Worm (Caenorhabditis elegans): ENCODE measurements around the gene spig-4.

The spig-4 gene

DNA sequence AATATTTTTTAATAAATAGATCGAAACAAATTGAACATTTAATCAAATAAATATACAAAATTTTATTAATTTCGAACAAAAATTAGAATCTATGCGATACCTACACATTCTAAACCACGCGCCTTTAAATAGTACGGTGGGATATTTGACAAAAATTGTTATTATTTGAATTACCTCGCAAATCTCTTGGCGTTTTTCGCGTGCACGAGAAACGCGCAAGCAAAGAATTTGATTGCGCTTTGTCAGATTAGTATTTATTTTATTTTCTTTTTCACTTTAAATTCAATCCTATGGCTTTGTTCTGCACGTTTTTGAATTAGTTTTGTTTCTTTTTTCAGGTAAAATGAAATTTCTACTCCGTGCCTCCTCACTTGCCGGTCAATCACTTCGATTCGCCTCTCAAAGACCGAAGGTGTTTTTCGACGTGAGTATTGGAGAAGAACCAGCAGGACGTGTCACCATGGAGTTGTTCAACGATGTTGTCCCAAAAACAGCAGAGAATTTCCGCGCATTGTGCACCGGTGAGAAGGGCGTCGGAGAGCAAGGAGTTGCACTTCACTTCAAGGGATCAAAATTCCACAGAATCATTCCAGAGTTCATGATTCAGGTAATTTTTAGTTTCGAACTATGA lies 49.2 kb upstream of the spig-4 start, which contains the start of gene cyn-1 (continued):
- TF ChIP-seq atf-7 (tag; optimal IDR thresholded peaks at IDR 0.05) (no peak), tlf-1 (GFP tag; optimal IDR thresholded peaks at IDR 0.05) (no peak), die-1 (tag; optimal IDR thresholded peaks at IDR 0.05) (no peak), Y79H2A.3 (GFP tag; conservative IDR thresholded peaks at IDR 0.05) (0 out of 2 replicates have a peak, but pooled peaks have one; percentile 23), attf-5 (GFP tag; optimal IDR thresholded peaks at IDR 0.05) (peak; percentile 32), mes-4 (tag; optimal IDR thresholded peaks at IDR 0.05) (no peak), ztf-25 (GFP tag; IDR thresholded peaks at IDR 0.05) (no peak), rpc-1 (optimal IDR thresholded peaks at IDR 0.05) (no peak), rpc-1 (tag; optimal IDR thresholded peaks at IDR 0.05) (no peak), ZK185.1 (tag; optimal IDR thresholded peaks at IDR 0.05; ENCODE audit: poor library complexity, severe bottlenecking) (peak; percentile 67), let-526 (GFP tag; IDR thresholded peaks at IDR 0.05) (no peak), athp-1 (tag; optimal IDR thresholded peaks at IDR 0.05) (no peak), ama-1 (optimal IDR thresholded peaks at IDR 0.05) (peak; percentile 20), ama-1 (GFP tag; optimal IDR thresholded peaks at IDR 0.05) (no peak), Y53G8AR.9 (GFP tag; conservative IDR thresholded peaks at IDR 0.05) (peak; percentile 91), ekl-4 (GFP tag; IDR thresholded peaks at IDR 0.05) (peak; percentile 44; the same call in 1 of the 2 replicates), hlh-26 (GFP tag; conservative IDR thresholded peaks at IDR 0.05) (no peak), snpc-1.3 (tag; optimal IDR thresholded peaks at IDR 0.05; ENCODE audit: insufficient read depth) (peak; percentile 79), lag-1 (GFP tag; IDR thresholded peaks at IDR 0.05) (no peak), nhr-120 (GFP tag; IDR thresholded peaks at IDR 0.05) (no peak), Y67H2A.10 (GFP tag; conservative IDR thresholded peaks at IDR 0.05) (no peak), cebp-1 (GFP tag; IDR thresholded peaks at IDR 0.05) (no peak), cebp-1 (tag; optimal IDR thresholded peaks at IDR 0.05) (peak; percentile 72), madf-6 (GFP tag; IDR thresholded peaks at IDR 0.05) (peak; percentile 66), ztf-28 (GFP tag; IDR thresholded peaks at IDR 0.05) (no peak), B0035.1 (tag; optimal IDR thresholded peaks at IDR 0.05) (peak; percentile 12), snpc-1.1 (tag; optimal IDR thresholded peaks at IDR 0.05; ENCODE audit: insufficient read depth) (peak; percentile 43), Y95B8A.8 (GFP tag; IDR thresholded peaks at IDR 0.05) (no peak), ceh-27 (GFP tag; optimal IDR thresholded peaks at IDR 0.05) (no peak), ets-4 (GFP tag; optimal IDR thresholded peaks at IDR 0.05) (no peak), pha-4 (tag; optimal IDR thresholded peaks at IDR 0.05) (no peak), F49E8.2 (tag; optimal IDR thresholded peaks at IDR 0.05; ENCODE audit: insufficient read depth) (no peak), lsl-1 (GFP tag; optimal IDR thresholded peaks at IDR 0.05) (peak; percentile 65), egl-44 (GFP tag; IDR thresholded peaks at IDR 0.05) (no peak), rec-8 (tag; optimal IDR thresholded peaks at IDR 0.05) (no peak), ceh-100 (GFP tag; IDR thresholded peaks at IDR 0.05) (peak; percentile 75), F57C9.4 (tag; optimal IDR thresholded peaks at IDR 0.05) (no peak), Y56A3A.18 (GFP tag; IDR thresholded peaks at IDR 0.05) (peak; percentile 69; the same call in 1 of the 2 replicates), efl-1 (GFP tag; optimal IDR thresholded peaks at IDR 0.05) (peak; percentile 81), ceh-40 (GFP tag; IDR thresholded peaks at IDR 0.05) (no peak), dpff-1 (tag; optimal IDR thresholded peaks at IDR 0.05) (no peak), mcd-1 (GFP tag; IDR thresholded peaks at IDR 0.05) (peak; percentile 82), dox-1 (GFP tag; IDR thresholded peaks at IDR 0.05) (peak; percentile 67), T26A5.8 (tag; optimal IDR thresholded peaks at IDR 0.05) (no peak), snpc-4 (GFP tag; optimal IDR thresholded peaks at IDR 0.05) (no peak), snpc-4 (tag; optimal IDR thresholded peaks at IDR 0.05) (peak; percentile 42 to 75 (median 59)), unc-130 (GFP tag; optimal IDR thresholded peaks at IDR 0.05) (peak; percentile 19), somi-1 (GFP tag; optimal IDR thresholded peaks at IDR 0.05) (no peak), hmg-20 (GFP tag; IDR thresholded peaks at IDR 0.05) (no peak)

Data from whole organism, young adult.